Worm (Caenorhabditis elegans) whole organism, late embryonic: Measurements from ENCODE around the gene ugtp-1.
A peak's percentile ranks its signal among the peaks of the same experiment; 100 is the strongest.

Source experiments
- C08G9.2 ChIP-seq: sonication (generic microtip); optimal IDR thresholded peaks from 2 replicates; lab custom pipeline; 2016; ENCODE audit warnings: mild to moderate bottlenecking, missing genetic modification characterization, moderate library complexity, missing compliant biosample characterization
- K02D7.2 ChIP-seq: sonication (generic microtip); optimal IDR thresholded peaks from 2 replicates; lab custom pipeline; 2017; ENCODE audit warnings: mild to moderate bottlenecking, missing genetic modification characterization, missing compliant biosample characterization
- K09A11.1 ChIP-seq: sonication (generic microtip); optimal IDR thresholded peaks from 2 replicates; lab custom pipeline; 2017; ENCODE audit warnings: antibody characterized with exemption, mild to moderate bottlenecking, missing genetic modification characterization, missing compliant biosample characterization; ENCODE audit not compliant: insufficient read depth
- T23F11.4 ChIP-seq: fragments of 200-800 bp; sonication (Bioruptor generic); optimal IDR thresholded peaks from 2 replicates; lab custom pipeline; 2018; ENCODE audit warnings: mild to moderate bottlenecking, missing genetic modification characterization, missing compliant biosample characterization
- Y22D7AL.16 ChIP-seq: sonication (generic microtip); optimal IDR thresholded peaks from 2 replicates; lab custom pipeline; 2016; ENCODE audit warnings: missing genetic modification characterization, missing compliant biosample characterization
- ahr-1 ChIP-seq: sonication (generic microtip); optimal IDR thresholded peaks from 2 replicates; lab custom pipeline; 2016; ENCODE audit warnings: missing genetic modification characterization, missing compliant biosample characterization
- ama-1 ChIP-seq: fragments of 150-350 bp; optimal IDR thresholded peaks from 2 replicates; lab custom pipeline; 2014
- ceh-18 ChIP-seq: sonication (generic microtip); optimal IDR thresholded peaks from 2 replicates; lab custom pipeline; 2016; ENCODE audit warnings: missing genetic modification characterization, missing compliant biosample characterization
- ceh-19 ChIP-seq: fragments of 200-800 bp; sonication (Bioruptor generic); optimal IDR thresholded peaks from 2 replicates; lab custom pipeline; 2018; ENCODE audit warnings: mild to moderate bottlenecking, missing genetic modification characterization, missing compliant biosample characterization
- ceh-2 ChIP-seq: sonication (generic microtip); optimal IDR thresholded peaks from 2 replicates; lab custom pipeline; 2016; ENCODE audit warnings: missing genotype, missing genetic modification characterization, missing compliant biosample characterization
- ceh-24 ChIP-seq: sonication (generic microtip); optimal IDR thresholded peaks from 2 replicates; lab custom pipeline; 2016; ENCODE audit warnings: mild to moderate bottlenecking, missing genetic modification characterization, missing compliant biosample characterization
- ceh-31 ChIP-seq: sonication (generic microtip); optimal IDR thresholded peaks from 2 replicates; lab custom pipeline; 2016; ENCODE audit warnings: missing genetic modification characterization, missing compliant biosample characterization
- ceh-45 ChIP-seq: fragments of 200-800 bp; sonication (Bioruptor generic); IDR thresholded peaks from 2 replicates; pipeline ENCODE4 v1.3.6; 2022; ENCODE audit warnings: missing genetic modification reagents, missing genetic modification characterization, missing compliant biosample characterization
- ceh-6 ChIP-seq: fragments of 200-800 bp; sonication (Bioruptor generic); optimal IDR thresholded peaks from 2 replicates; lab custom pipeline; 2018; ENCODE audit warnings: mild to moderate bottlenecking, missing genetic modification characterization, missing compliant biosample characterization
- ceh-9 ChIP-seq: sonication (generic microtip); optimal IDR thresholded peaks from 2 replicates; lab custom pipeline; 2016; ENCODE audit warnings: mild to moderate bottlenecking, missing genetic modification characterization, inconsistent platforms, missing compliant biosample characterization
- dmd-4 ChIP-seq: sonication (generic microtip); optimal IDR thresholded peaks from 2 replicates; lab custom pipeline; 2016; ENCODE audit warnings: borderline replicate concordance, missing genetic modification characterization, missing compliant biosample characterization
- elt-2 ChIP-seq: sonication (generic microtip); optimal IDR thresholded peaks from 2 replicates; lab custom pipeline; 2016; ENCODE audit warnings: missing genetic modification reagents, missing genetic modification characterization, missing compliant biosample characterization
- ets-4 ChIP-seq: sonication (generic microtip); optimal IDR thresholded peaks from 2 replicates; lab custom pipeline; 2016; ENCODE audit warnings: missing genetic modification characterization, missing compliant biosample characterization
- fax-1 ChIP-seq: sonication (generic microtip); optimal IDR thresholded peaks from 2 replicates; lab custom pipeline; 2016; ENCODE audit warnings: missing genotype, missing genetic modification characterization, missing compliant biosample characterization
- fkh-6 ChIP-seq: sonication (generic microtip); optimal IDR thresholded peaks from 2 replicates; lab custom pipeline; 2016; ENCODE audit warnings: missing genetic modification characterization, missing compliant biosample characterization
- gmeb-2 ChIP-seq: sonication (generic microtip); optimal IDR thresholded peaks from 2 replicates; lab custom pipeline; 2016; ENCODE audit warnings: missing genetic modification characterization, inconsistent platforms, missing compliant biosample characterization
- hlh-15 ChIP-seq: sonication (generic microtip); optimal IDR thresholded peaks from 2 replicates; lab custom pipeline; 2016; ENCODE audit warnings: missing genetic modification characterization, missing compliant biosample characterization
- hlh-30 ChIP-seq: sonication (generic microtip); optimal IDR thresholded peaks from 2 replicates; lab custom pipeline; 2017; ENCODE audit warnings: antibody characterized with exemption, missing genetic modification characterization, missing compliant biosample characterization; ENCODE audit not compliant: insufficient read depth
- hlh-6 ChIP-seq: sonication (generic microtip); optimal IDR thresholded peaks from 2 replicates; lab custom pipeline; 2016; ENCODE audit warnings: missing genotype, missing genetic modification characterization, missing compliant biosample characterization
- lin-11 ChIP-seq: fragments of 200-800 bp; sonication (Bioruptor generic); optimal IDR thresholded peaks from 2 replicates; lab custom pipeline; 2018; ENCODE audit warnings: mild to moderate bottlenecking, missing genetic modification characterization, missing compliant biosample characterization
- mec-3 ChIP-seq: sonication (generic microtip); optimal IDR thresholded peaks from 2 replicates; lab custom pipeline; 2016; ENCODE audit warnings: borderline replicate concordance, missing genetic modification characterization, missing compliant biosample characterization
- nfya-1 ChIP-seq: sonication (generic microtip); optimal IDR thresholded peaks from 2 replicates; lab custom pipeline; 2017; ENCODE audit warnings: missing genetic modification characterization, mild to moderate bottlenecking, missing compliant biosample characterization, antibody characterized with exemption, moderate library complexity
- npax-4 ChIP-seq: sonication (generic microtip); optimal IDR thresholded peaks from 2 replicates; lab custom pipeline; 2016; ENCODE audit warnings: missing genetic modification characterization, missing compliant biosample characterization
- pag-3 ChIP-seq: sonication (generic microtip); optimal IDR thresholded peaks from 2 replicates; lab custom pipeline; 2016; ENCODE audit warnings: missing compliant biosample characterization, missing genetic modification characterization, borderline replicate concordance
- pax-1 ChIP-seq: fragments of 150-350 bp; optimal IDR thresholded peaks from 2 replicates; lab custom pipeline; 2014; ENCODE audit warnings: missing biosample characterization, missing genetic modification characterization
- pqm-1 ChIP-seq: sonication (generic microtip); optimal IDR thresholded peaks from 2 replicates; lab custom pipeline; 2016; ENCODE audit warnings: missing genetic modification characterization, missing compliant biosample characterization
- rnt-1 ChIP-seq: sonication (generic microtip); optimal IDR thresholded peaks from 2 replicates; lab custom pipeline; 2016; ENCODE audit warnings: missing genetic modification characterization, missing compliant biosample characterization
- sox-2 ChIP-seq: fragments of 200-800 bp; sonication (Bioruptor generic); IDR thresholded peaks from 2 replicates; pipeline ENCODE4 v1.3.6; 2022; ENCODE audit warnings: missing genetic modification reagents, missing genetic modification characterization, missing compliant biosample characterization
- ttx-3 ChIP-seq: sonication (generic microtip); optimal IDR thresholded peaks from 2 replicates; lab custom pipeline; 2016; ENCODE audit warnings: missing genetic modification reagents, missing genetic modification characterization, missing compliant biosample characterization
- unc-42 ChIP-seq: sonication (generic microtip); optimal IDR thresholded peaks from 2 replicates; lab custom pipeline; 2016; ENCODE audit warnings: missing genotype, missing genetic modification characterization, missing compliant biosample characterization
- unc-86 ChIP-seq: sonication (generic microtip); optimal IDR thresholded peaks from 2 replicates; lab custom pipeline; 2016; ENCODE audit warnings: missing genetic modification characterization, missing compliant biosample characterization
- zip-5 ChIP-seq: sonication (generic microtip); optimal IDR thresholded peaks from 2 replicates; lab custom pipeline; 2016; ENCODE audit warnings: missing genetic modification characterization, missing compliant biosample characterization
- ztf-16 ChIP-seq: sonication (generic microtip); optimal IDR thresholded peaks from 2 replicates; lab custom pipeline; 2017; ENCODE audit warnings: missing genetic modification characterization, missing compliant biosample characterization

Gene ugtp-1

ce11 chrIII:8786077-8786476, 35.6 kb upstream of the ugtp-1 start, which contains the start of gene K02D10.8:
Gene K02D10.8 (plus strand): TSS chrIII:8786377.
- no peak for TF ChIP-seq ahr-1 (tag; lab: Kevin White, UChicago)
- TF ChIP-seq pqm-1 (tag; lab: Kevin White, UChicago): no peak
- no peak for TF ChIP-seq elt-2 (tag; lab: Kevin White, UChicago)
- no peak for TF ChIP-seq ceh-45 (GFP tag; lab: Robert Waterston, UW)
- no peak for TF ChIP-seq hlh-6
- TF ChIP-seq T23F11.4 (GFP tag; lab: Kevin White, UChicago): no peak
- TF ChIP-seq rnt-1: no peak
- TF ChIP-seq sox-2 (GFP tag; lab: Robert Waterston, UW): no peak
- TF ChIP-seq dmd-4 (tag; lab: Kevin White, UChicago): no peak
- no peak for TF ChIP-seq ceh-9 (tag; lab: Kevin White, UChicago)
- no peak for TF ChIP-seq ceh-2 (tag; lab: Kevin White, UChicago)
- no peak for TF ChIP-seq fax-1 (tag; lab: Kevin White, UChicago)

DNA sequence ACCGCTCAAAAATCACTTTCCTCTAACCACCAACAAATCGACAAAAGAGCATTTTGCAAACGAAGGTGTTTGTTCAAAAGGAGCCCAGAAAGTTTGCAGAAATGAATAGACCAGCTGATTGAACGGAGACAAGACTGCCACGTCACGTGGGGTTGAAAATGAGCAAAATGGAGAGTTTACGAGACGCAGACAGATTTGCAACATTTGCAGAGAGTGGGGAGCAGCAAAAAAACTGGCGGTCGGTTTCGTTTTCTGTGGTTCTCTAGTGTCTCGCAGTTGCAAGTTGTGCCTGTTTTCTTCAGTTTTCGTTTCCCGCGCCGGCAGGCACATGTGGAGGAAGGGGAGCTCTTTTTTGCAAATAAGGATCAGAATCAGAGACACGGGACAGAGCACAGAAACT, 34.9 kb upstream of the ugtp-1 start:
- no peak for TF ChIP-seq fkh-6 (tag; lab: Kevin White, UChicago)
- TF ChIP-seq hlh-6: no peak
- TF ChIP-seq unc-42 (tag; lab: Kevin White, UChicago): no peak
- TF ChIP-seq npax-4 (tag; lab: Kevin White, UChicago): no peak
- TF ChIP-seq T23F11.4 (GFP tag; lab: Kevin White, UChicago): no peak
- no peak for TF ChIP-seq ceh-45 (GFP tag; lab: Robert Waterston, UW)
- TF ChIP-seq mec-3 (tag; lab: Kevin White, UChicago): no peak
- TF ChIP-seq lin-11 (tag; lab: Kevin White, UChicago): no peak
- TF ChIP-seq K09A11.1: no peak
- TF ChIP-seq hlh-30: peak; percentile 58
- peak; percentile 65 for TF ChIP-seq ceh-18 (tag; lab: Kevin White, UChicago)

ce11 chrIII:8784500-8784899, 34.0 kb upstream of the ugtp-1 start:
- TF ChIP-seq ztf-16 (no peak), ama-1 (lab: Kevin White, UChicago) (no peak), ceh-18 (tag; lab: Kevin White, UChicago) (peak; percentile 9), hlh-6 (no peak)

- no peak for TF ChIP-seq npax-4 (tag; lab: Kevin White, UChicago)
- TF ChIP-seq ttx-3: no peak
- TF ChIP-seq dmd-4 (tag; lab: Kevin White, UChicago): no peak
- no peak for TF ChIP-seq ztf-16
- TF ChIP-seq, all 69 proteins: peak for 0
Observed at ce11 chrIII:8782744-8783143, 32.2 kb upstream of the ugtp-1 start.

DNA sequence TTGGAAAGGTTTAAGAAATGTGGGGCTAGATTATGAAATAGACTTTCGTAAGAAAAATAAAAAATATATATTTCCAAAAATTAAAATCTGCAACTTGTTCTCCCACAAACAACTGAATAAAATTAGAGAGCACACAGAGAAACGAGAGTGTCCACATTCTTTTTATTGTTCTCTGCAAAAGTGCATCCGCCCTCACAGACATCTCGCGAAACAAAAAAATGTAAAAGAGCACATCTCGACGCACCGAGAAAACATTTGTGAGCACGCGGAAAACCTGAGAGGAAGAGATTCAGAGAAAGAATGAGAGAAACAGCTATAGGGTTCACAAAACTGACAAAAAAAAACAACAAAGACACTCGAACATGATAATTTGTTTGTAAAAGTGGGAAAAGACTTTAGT, 31.6 kb upstream of the ugtp-1 start:
- peak; percentile 14 for TF ChIP-seq ceh-31 (tag; lab: Kevin White, UChicago)
- no peak for TF ChIP-seq fkh-6 (tag; lab: Kevin White, UChicago)
- no peak for TF ChIP-seq pag-3

DNA sequence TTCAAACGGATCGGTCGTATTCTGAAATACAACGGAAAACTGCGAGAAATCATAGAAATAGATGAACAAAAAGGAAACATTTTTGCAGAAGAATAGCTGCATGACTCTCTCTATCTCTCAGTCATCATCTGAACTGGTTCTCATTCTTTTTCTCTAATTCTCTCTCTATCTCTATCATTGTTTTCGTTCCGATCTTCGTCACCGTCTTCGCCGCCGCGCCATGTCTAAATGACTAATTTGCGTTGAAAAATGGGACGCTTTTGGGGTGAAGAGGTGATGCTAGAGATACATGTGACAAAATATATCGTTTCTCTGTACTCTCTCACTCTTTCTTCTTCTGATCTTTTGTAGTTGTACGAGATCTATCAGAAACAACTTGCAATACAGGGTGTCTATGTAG, 30.0 kb upstream of the ugtp-1 start:
- TF ChIP-seq sox-2 (GFP tag; lab: Robert Waterston, UW): no peak
- TF ChIP-seq K02D7.2 (tag; lab: Kevin White, UChicago): no peak
- TF ChIP-seq nfya-1 (tag; lab: Kevin White, UChicago): no peak
- no peak for TF ChIP-seq gmeb-2 (tag; lab: Kevin White, UChicago)
- no peak for TF ChIP-seq zip-5 (tag; lab: Kevin White, UChicago)
- TF ChIP-seq pax-1 (tag; lab: Kevin White, UChicago): no peak
- no peak for TF ChIP-seq ceh-6 (GFP tag; lab: Kevin White, UChicago)
- no peak for TF ChIP-seq ceh-24 (tag; lab: Kevin White, UChicago)
- no peak for TF ChIP-seq unc-86 (tag; lab: Kevin White, UChicago)
- no peak for TF ChIP-seq ceh-19 (GFP tag; lab: Kevin White, UChicago)
- TF ChIP-seq ahr-1 (tag; lab: Kevin White, UChicago): no peak
- no peak for TF ChIP-seq ama-1 (lab: Kevin White, UChicago)
- TF ChIP-seq rnt-1: no peak
- no peak for TF ChIP-seq ceh-45 (GFP tag; lab: Robert Waterston, UW)
- TF ChIP-seq hlh-6: no peak
- TF ChIP-seq ets-4 (tag; lab: Kevin White, UChicago): no peak
- TF ChIP-seq Y22D7AL.16 (tag; lab: Kevin White, UChicago): no peak
- no peak for TF ChIP-seq C08G9.2 (tag; lab: Kevin White, UChicago)
- no peak for TF ChIP-seq mec-3 (tag; lab: Kevin White, UChicago)
- TF ChIP-seq hlh-15 (tag; lab: Kevin White, UChicago): no peak
